Worm (Caenorhabditis elegans): ENCODE results near the gene exc-12.
A peak's percentile ranks its signal among the peaks of the same experiment; 100 is the strongest.

The exc-12 gene

ce11 chrIII:13549960-13550359 is 20.3 kb downstream of the exc-12 start:
- TF ChIP-seq ceh-8 (GFP tag; optimal IDR thresholded peaks at IDR 0.05) = no peak
- no peak for TF ChIP-seq nhr-28 (tag; optimal IDR thresholded peaks at IDR 0.05)
- peak; percentile 21 for TF ChIP-seq snu-23 (GFP tag; optimal IDR thresholded peaks at IDR 0.05)
- no peak for TF ChIP-seq dpl-1 (GFP tag; optimal IDR thresholded peaks at IDR 0.05)

ce11 chrIII:13548982-13549381 is 21.3 kb downstream of the exc-12 start, which contains the start of gene mmad-1:
Gene mmad-1 (minus strand): TSS chrIII:13549005.
- TF ChIP-seq nhr-11 (tag; optimal IDR thresholded peaks at IDR 0.05) = no peak
- no peak for TF ChIP-seq ceh-88 (GFP tag; IDR thresholded peaks at IDR 0.05)
- TF ChIP-seq lir-3 (tag; optimal IDR thresholded peaks at IDR 0.05; ENCODE audit: poor library complexity) = no peak
- TF ChIP-seq tbx-2 (tag; optimal IDR thresholded peaks at IDR 0.05) = peak; percentile 60
- peak; percentile 40 to 41 for TF ChIP-seq efl-1 (optimal IDR thresholded peaks at IDR 0.05)
- TF ChIP-seq efl-1 (GFP tag; optimal IDR thresholded peaks at IDR 0.05 in 1 of 2) = peak; percentile 4 to 43
- TF ChIP-seq blmp-1 (tag; optimal IDR thresholded peaks at IDR 0.05) = peak; percentile 90
- no peak for TF ChIP-seq F16B12.6 (tag; optimal IDR thresholded peaks at IDR 0.05)
- TF ChIP-seq jun-1 (tag; optimal IDR thresholded peaks at IDR 0.05) = no peak
- no peak for TF ChIP-seq grh-1 (GFP tag; IDR thresholded peaks at IDR 0.05)
- TF ChIP-seq unc-62 (GFP tag; optimal IDR thresholded peaks at IDR 0.05) = no peak
- TF ChIP-seq vab-15 (tag; optimal IDR thresholded peaks at IDR 0.05) = no peak
- no peak for TF ChIP-seq ceh-63 (GFP tag; optimal IDR thresholded peaks at IDR 0.05)
- peak; percentile 10 for TF ChIP-seq ceh-8 (GFP tag; optimal IDR thresholded peaks at IDR 0.05)
- TF ChIP-seq snpc-4 (tag; optimal IDR thresholded peaks at IDR 0.05) = no peak
- no peak for TF ChIP-seq aha-1 (tag; optimal IDR thresholded peaks at IDR 0.05)
- TF ChIP-seq unc-30 (tag; optimal IDR thresholded peaks at IDR 0.05) = no peak
- peak; percentile 73 for TF ChIP-seq mep-1 (tag; optimal IDR thresholded peaks at IDR 0.05)
- no peak for TF ChIP-seq egl-13 (tag; optimal IDR thresholded peaks at IDR 0.05)
- no peak for TF ChIP-seq hlh-4 (tag; optimal IDR thresholded peaks at IDR 0.05)
- TF ChIP-seq C16A3.4 (tag; optimal IDR thresholded peaks at IDR 0.05) = no peak
- no peak for TF ChIP-seq mab-9 (GFP tag; IDR thresholded peaks at IDR 0.05)
- TF ChIP-seq unc-98 (GFP tag; IDR thresholded peaks at IDR 0.05) = no peak
- peak in 2 of 6 experiments; percentile 23 to 88 for TF ChIP-seq elt-3 (tag; optimal IDR thresholded peaks at IDR 0.05)
- TF ChIP-seq dpl-1 (GFP tag; optimal IDR thresholded peaks at IDR 0.05) = peak in 1 of 3 experiments; percentile 35
- peak; percentile 82 for TF ChIP-seq nhr-20 (tag; optimal IDR thresholded peaks at IDR 0.05)
- peak; percentile 4 for TF ChIP-seq skn-1 (tag; optimal IDR thresholded peaks at IDR 0.05)
- peak; percentile 31 for TF ChIP-seq ztf-4 (tag; optimal IDR thresholded peaks at IDR 0.05)
- TF ChIP-seq pag-3 (tag; optimal IDR thresholded peaks at IDR 0.05; ENCODE audit: borderline replicate concordance, insufficient read depth) = no peak
- peak; percentile 60 for TF ChIP-seq swsn-7 (tag; optimal IDR thresholded peaks at IDR 0.05)
- no peak for TF ChIP-seq efl-3 (GFP tag; optimal IDR thresholded peaks at IDR 0.05)
- TF ChIP-seq zag-1 (tag; optimal IDR thresholded peaks at IDR 0.05) = no peak
- TF ChIP-seq fkh-10 (GFP tag; optimal IDR thresholded peaks at IDR 0.05) = no peak
- no peak for TF ChIP-seq sup-37 (GFP tag; optimal IDR thresholded peaks at IDR 0.05)
- no peak for TF ChIP-seq ztf-11 (tag; optimal IDR thresholded peaks at IDR 0.05)
- TF ChIP-seq nhr-19 (GFP tag; conservative IDR thresholded peaks at IDR 0.05) = peak; percentile 83
- no peak for TF ChIP-seq pax-3 (tag; optimal IDR thresholded peaks at IDR 0.05)
- TF ChIP-seq C04F5.9 (tag; optimal IDR thresholded peaks at IDR 0.05) = no peak
- TF ChIP-seq nhr-28 (tag; optimal IDR thresholded peaks at IDR 0.05) = no peak
- no peak for TF ChIP-seq nhr-76 (tag; optimal IDR thresholded peaks at IDR 0.05)
- no peak for TF ChIP-seq isw-1 (GFP tag; IDR thresholded peaks at IDR 0.05)
- peak; percentile 86 for TF ChIP-seq nhr-71 (tag; optimal IDR thresholded peaks at IDR 0.05)
- no peak for TF ChIP-seq mef-2 (tag; optimal IDR thresholded peaks at IDR 0.05)
- no peak for TF ChIP-seq egl-27 (tag; optimal IDR thresholded peaks at IDR 0.05)
- peak; percentile 78 for TF ChIP-seq snu-23 (GFP tag; optimal IDR thresholded peaks at IDR 0.05)
- no peak for TF ChIP-seq lin-39 (tag; optimal IDR thresholded peaks at IDR 0.05)
- no peak for TF ChIP-seq alr-1 (tag; optimal IDR thresholded peaks at IDR 0.05; ENCODE audit: borderline replicate concordance)
- TF ChIP-seq rnt-1 (tag; optimal IDR thresholded peaks at IDR 0.05) = no peak
- TF ChIP-seq unc-130 (tag; optimal IDR thresholded peaks at IDR 0.05) = peak; percentile 33
- TF ChIP-seq fkh-8 (tag; optimal IDR thresholded peaks at IDR 0.05) = peak; percentile 73
- TF ChIP-seq ama-1 (optimal IDR thresholded peaks at IDR 0.05) = peak; percentile 54

Data from whole organism, L1 larva.